Worm (Caenorhabditis elegans): ENCODE measurements around the gene alg-3.

DNA sequence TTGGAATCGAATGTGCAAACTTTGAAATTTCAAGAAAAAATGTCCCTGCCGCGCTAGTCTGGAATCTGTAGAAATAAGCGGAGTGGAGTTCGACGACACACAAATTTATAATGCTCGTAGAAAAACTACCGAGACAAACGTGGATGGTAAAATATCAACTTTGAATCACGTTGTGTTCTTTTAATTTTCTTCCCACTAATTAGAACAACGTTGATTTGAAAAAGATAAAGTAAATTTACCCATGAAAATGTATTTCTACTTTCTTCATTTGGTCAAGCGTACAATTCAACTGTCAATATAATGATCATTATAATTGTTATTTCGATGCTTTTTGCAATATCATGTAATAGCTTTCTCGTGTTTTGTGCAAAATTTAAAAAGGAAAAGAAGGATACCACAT lies 38.4 kb downstream of the alg-3 start, which contains the start of gene K01A6.5:
- no peak for TF ChIP-seq ceh-79 (tag; optimal IDR thresholded peaks at IDR 0.05)
- TF ChIP-seq rpc-1 (optimal IDR thresholded peaks at IDR 0.05), result no peak
- TF ChIP-seq rpc-1 (tag; optimal IDR thresholded peaks at IDR 0.05), result no peak
- TF ChIP-seq lir-1 (GFP tag; conservative IDR thresholded peaks at IDR 0.05), result no peak
- TF ChIP-seq ztf-26 (tag; optimal IDR thresholded peaks at IDR 0.05), result no peak
- TF ChIP-seq nhr-179 (tag; optimal IDR thresholded peaks at IDR 0.05), result no peak
- TF ChIP-seq Y53G8AR.9 (GFP tag; conservative IDR thresholded peaks at IDR 0.05), result no peak
- TF ChIP-seq unc-130 (GFP tag; optimal IDR thresholded peaks at IDR 0.05), result no peak

All from whole organism, young adult.